Worm (Caenorhabditis elegans) whole organism, L4 larva: ENCODE measurements around the gene F28H6.6.

Experiments used
- F10B5.3 ChIP-seq: sonication (generic microtip); optimal IDR thresholded peaks from 2 replicates; lab custom pipeline; 2016; ENCODE audit warnings: mild to moderate bottlenecking, missing genetic modification characterization, missing compliant biosample characterization
- F26F4.8 ChIP-seq: fragments of 200-800 bp; sonication (Bioruptor generic); conservative IDR thresholded peaks from 2 replicates; pipeline ENCODE4 v1.3.6; 2022; ENCODE audit warnings: missing genetic modification characterization, missing compliant biosample characterization
- F44E2.7 ChIP-seq: fragments of 200-800 bp; sonication (Bioruptor generic); IDR thresholded peaks from 2 replicates; pipeline ENCODE4 v2.1.2; 2022; ENCODE audit warnings: missing genetic modification characterization, missing compliant biosample characterization
- F49E8.2 ChIP-seq: sonication (generic microtip); optimal IDR thresholded peaks from 2 replicates; lab custom pipeline; 2016; ENCODE audit warnings: missing compliant biosample characterization, mild to moderate bottlenecking, missing genetic modification characterization, borderline replicate concordance
- R02D3.7 ChIP-seq: fragments of 150-350 bp; sonication (generic microtip); optimal IDR thresholded peaks from 3 replicates; lab custom pipeline; 2014; ENCODE audit warnings: missing biosample characterization, missing genetic modification characterization
- T26A8.4 ChIP-seq: fragments of 200-800 bp; sonication (Bioruptor generic); IDR thresholded peaks from 2 replicates; pipeline ENCODE4 v1.3.6; 2022; ENCODE audit warnings: missing genetic modification characterization, missing compliant biosample characterization
- ZK337.2 ChIP-seq: fragments of 200-800 bp; sonication (Bioruptor generic); IDR thresholded peaks from 2 replicates; pipeline ENCODE4 v1.3.6; 2022; ENCODE audit warnings: missing genetic modification reagents, missing genetic modification characterization, missing compliant biosample characterization
- ZK546.5 ChIP-seq, 2 experiments: sonication (generic microtip); optimal IDR thresholded peaks; 2 replicates each; lab custom pipeline; 2017; ENCODE audit warnings: missing biosample characterization in 2 of 2, missing genetic modification characterization in 2 of 2
- aly-2 ChIP-seq: sonication (generic microtip); optimal IDR thresholded peaks from 2 replicates; lab custom pipeline; 2018; ENCODE audit warnings: missing biosample characterization, missing genetic modification characterization
- arid-1 ChIP-seq: fragments of 200-800 bp; sonication (Bioruptor generic); conservative IDR thresholded peaks from 2 replicates; pipeline ENCODE4 v1.3.6; 2022; ENCODE audit warnings: missing genetic modification reagents, missing genetic modification characterization, missing compliant biosample characterization
- ceh-28 ChIP-seq: fragments of 150-350 bp; optimal IDR thresholded peaks from 2 replicates; lab custom pipeline; 2014; ENCODE audit warnings: missing biosample characterization, missing genetic modification reagents, missing genetic modification characterization
- ceh-32 ChIP-seq: sonication (generic microtip); optimal IDR thresholded peaks from 2 replicates; lab custom pipeline; 2016; ENCODE audit warnings: mild to moderate bottlenecking, missing genetic modification characterization, missing compliant biosample characterization; ENCODE audit not compliant: poor library complexity
- ceh-44 ChIP-seq: fragments of 200-800 bp; sonication (Bioruptor generic); IDR thresholded peaks from 2 replicates; pipeline ENCODE4 v1.3.6; 2022; ENCODE audit warnings: missing genetic modification reagents, missing genetic modification characterization, missing compliant biosample characterization
- ceh-62 ChIP-seq: sonication (generic microtip); optimal IDR thresholded peaks from 2 replicates; lab custom pipeline; 2017; ENCODE audit warnings: missing biosample characterization, missing genetic modification characterization
- ceh-82 ChIP-seq: sonication (generic microtip); optimal IDR thresholded peaks from 2 replicates; lab custom pipeline; 2017; ENCODE audit warnings: missing biosample characterization, missing genetic modification characterization
- ces-1 ChIP-seq: fragments of 150-350 bp; sonication (generic microtip); optimal IDR thresholded peaks from 4 replicates; lab custom pipeline; 2014; ENCODE audit warnings: missing biosample characterization, missing genetic modification reagents, missing genetic modification characterization
- daf-8 ChIP-seq: fragments of 200-800 bp; sonication (Bioruptor generic); IDR thresholded peaks from 2 replicates; pipeline ENCODE4 v1.3.6; 2022; ENCODE audit warnings: missing genetic modification characterization, missing compliant biosample characterization
- dmd-6 ChIP-seq: fragments of 200-800 bp; sonication (Bioruptor generic); IDR thresholded peaks from 2 replicates; pipeline ENCODE4 v1.3.6; 2022; ENCODE audit warnings: missing genetic modification reagents, missing genetic modification characterization, missing compliant biosample characterization
- dmd-9 ChIP-seq: fragments of 200-800 bp; sonication (Bioruptor generic); IDR thresholded peaks from 2 replicates; pipeline ENCODE4 v1.3.6; 2022; ENCODE audit warnings: missing genetic modification reagents, missing genetic modification characterization, missing compliant biosample characterization
- dpl-1 ChIP-seq: fragments of 150-350 bp; optimal IDR thresholded peaks from 2 replicates; lab custom pipeline; 2014; ENCODE audit warnings: missing biosample characterization, missing genetic modification reagents, missing genetic modification characterization
- duxl-1 ChIP-seq: sonication (generic microtip); optimal IDR thresholded peaks from 2 replicates; lab custom pipeline; 2016; ENCODE audit warnings: mild to moderate bottlenecking, missing genetic modification characterization, moderate library complexity, missing compliant biosample characterization; ENCODE audit not compliant: poor library complexity
- egl-27 ChIP-seq: sonication (generic microtip); optimal IDR thresholded peaks from 3 replicates; lab custom pipeline; 2017; ENCODE audit warnings: missing biosample characterization, missing genetic modification reagents, missing genetic modification characterization
- egl-43 ChIP-seq: fragments of 200-800 bp; sonication (Bioruptor generic); IDR thresholded peaks from 2 replicates; pipeline ENCODE4 v1.3.6; 2022; ENCODE audit warnings: missing genetic modification reagents, missing genetic modification characterization, missing compliant biosample characterization
- jun-1 ChIP-seq: fragments of 150-350 bp; optimal IDR thresholded peaks from 2 replicates; lab custom pipeline; 2014; ENCODE audit warnings: missing biosample characterization, missing genetic modification reagents, missing genetic modification characterization
- lin-13 ChIP-seq: fragments of 150-350 bp; optimal IDR thresholded peaks from 2 replicates; lab custom pipeline; 2014; ENCODE audit warnings: missing biosample characterization, missing genetic modification reagents, missing genetic modification characterization
- lir-3 ChIP-seq: sonication (generic microtip); optimal IDR thresholded peaks from 2 replicates; lab custom pipeline; 2016; ENCODE audit warnings: mild to moderate bottlenecking, missing genetic modification characterization, missing compliant biosample characterization
- lsy-2 ChIP-seq, 2 experiments: fragments of 150-350 bp in 1 of 2; sonication (generic microtip) in 1 of 2; optimal IDR thresholded peaks; 2 replicates each; lab custom pipeline; 2014 to 2017; ENCODE audit warnings: missing biosample characterization in 2 of 2, missing genetic modification characterization in 2 of 2
- madf-5 ChIP-seq, 2 experiments: fragments of 200-800 bp; sonication (Bioruptor generic); IDR thresholded peaks; 2 replicates each; pipeline ENCODE4 v1.3.6; 2022; ENCODE audit warnings: missing compliant biosample characterization in 2 of 2, missing genetic modification characterization in 2 of 2
- mdt-29 ChIP-seq: fragments of 200-800 bp; sonication (Bioruptor generic); IDR thresholded peaks from 2 replicates; pipeline ENCODE4 v1.3.6; 2022; ENCODE audit warnings: missing genetic modification reagents, missing genetic modification characterization, missing compliant biosample characterization
- mxl-3 ChIP-seq: fragments of 200-800 bp; sonication (Bioruptor generic); optimal IDR thresholded peaks from 2 replicates; lab custom pipeline; 2018; ENCODE audit warnings: mild to moderate bottlenecking, missing genetic modification characterization, missing compliant biosample characterization
- nhr-102 ChIP-seq: sonication (generic microtip); optimal IDR thresholded peaks from 2 replicates; lab custom pipeline; 2016; ENCODE audit warnings: mild to moderate bottlenecking, missing genetic modification characterization, moderate library complexity, missing compliant biosample characterization
- nhr-25 ChIP-seq: sonication (generic microtip); optimal IDR thresholded peaks from 2 replicates; lab custom pipeline; 2017; ENCODE audit warnings: missing genetic modification characterization, mild to moderate bottlenecking, missing compliant biosample characterization, antibody characterized with exemption, moderate library complexity, borderline replicate concordance; ENCODE audit not compliant: insufficient read depth
- nhr-41 ChIP-seq: fragments of 200-800 bp; sonication (Bioruptor generic); IDR thresholded peaks from 2 replicates; pipeline ENCODE4 v1.3.6; 2022; ENCODE audit warnings: missing genetic modification reagents, missing genetic modification characterization, missing compliant biosample characterization
- nhr-42 ChIP-seq: fragments of 200-800 bp; sonication (Bioruptor generic); IDR thresholded peaks from 2 replicates; pipeline ENCODE4 v1.3.6; 2022; ENCODE audit warnings: missing genetic modification characterization, missing compliant biosample characterization
- nhr-48 ChIP-seq: sonication (generic microtip); optimal IDR thresholded peaks from 2 replicates; lab custom pipeline; 2016; ENCODE audit warnings: mild to moderate bottlenecking, missing genetic modification characterization, missing compliant biosample characterization
- nhr-76 ChIP-seq: fragments of 150-350 bp; optimal IDR thresholded peaks from 2 replicates; lab custom pipeline; 2014; ENCODE audit warnings: missing biosample characterization, missing genetic modification characterization
- nhr-77 ChIP-seq: fragments of 150-350 bp; optimal IDR thresholded peaks from 2 replicates; lab custom pipeline; 2014; ENCODE audit warnings: missing biosample characterization, missing genetic modification characterization
- rbr-2 ChIP-seq: sonication (generic microtip); optimal IDR thresholded peaks from 2 replicates; lab custom pipeline; 2016; ENCODE audit warnings: missing genotype, missing genetic modification characterization, missing compliant biosample characterization
- set-16 ChIP-seq: fragments of 200-800 bp; sonication (Bioruptor generic); IDR thresholded peaks from 2 replicates; pipeline ENCODE4 v1.3.6; 2022; ENCODE audit warnings: missing genetic modification reagents, missing genetic modification characterization, missing compliant biosample characterization
- snpc-1.2 ChIP-seq: fragments of 200-800 bp; sonication (Bioruptor generic); IDR thresholded peaks from 2 replicates; pipeline ENCODE4 v1.3.6; 2022; ENCODE audit warnings: missing genetic modification reagents, missing genetic modification characterization, missing compliant biosample characterization
- snpc-4 ChIP-seq: fragments of 150-350 bp; optimal IDR thresholded peaks from 2 replicates; lab custom pipeline; 2014; ENCODE audit warnings: missing biosample characterization, missing genetic modification characterization
- spr-1 ChIP-seq: sonication (generic microtip); optimal IDR thresholded peaks from 2 replicates; lab custom pipeline; 2016; ENCODE audit warnings: mild to moderate bottlenecking, missing genetic modification characterization, missing compliant biosample characterization
- spr-3 ChIP-seq: fragments of 200-800 bp; sonication (Bioruptor generic); optimal IDR thresholded peaks from 2 replicates; lab custom pipeline; 2018; ENCODE audit warnings: mild to moderate bottlenecking, missing genetic modification characterization, missing compliant biosample characterization
- tra-1 ChIP-seq: fragments of 200-800 bp; sonication (Bioruptor generic); IDR thresholded peaks from 2 replicates; pipeline ENCODE4 v1.3.6; 2022; ENCODE audit warnings: missing genetic modification reagents, missing genetic modification characterization, missing compliant biosample characterization
- zag-1 ChIP-seq: fragments of 150-350 bp; optimal IDR thresholded peaks from 2 replicates; lab custom pipeline; 2014; ENCODE audit warnings: missing biosample characterization, missing genetic modification characterization
- zfp-3 ChIP-seq: fragments of 200-800 bp; sonication (Bioruptor generic); conservative IDR thresholded peaks from 2 replicates; pipeline ENCODE4 v1.3.6; 2022; ENCODE audit warnings: missing genetic modification reagents, missing genetic modification characterization, missing compliant biosample characterization
- zip-2 ChIP-seq: fragments of 150-350 bp; optimal IDR thresholded peaks from 2 replicates; lab custom pipeline; 2014; ENCODE audit warnings: missing biosample characterization, missing genetic modification characterization
- ztf-11 ChIP-seq: fragments of 150-350 bp; optimal IDR thresholded peaks from 2 replicates; lab custom pipeline; 2014; ENCODE audit warnings: missing biosample characterization, missing genetic modification characterization
- ztf-7 ChIP-seq: fragments of 150-350 bp; optimal IDR thresholded peaks from 2 replicates; lab custom pipeline; 2014; ENCODE audit warnings: missing biosample characterization, missing genetic modification characterization

The F28H6.6 gene

DNA sequence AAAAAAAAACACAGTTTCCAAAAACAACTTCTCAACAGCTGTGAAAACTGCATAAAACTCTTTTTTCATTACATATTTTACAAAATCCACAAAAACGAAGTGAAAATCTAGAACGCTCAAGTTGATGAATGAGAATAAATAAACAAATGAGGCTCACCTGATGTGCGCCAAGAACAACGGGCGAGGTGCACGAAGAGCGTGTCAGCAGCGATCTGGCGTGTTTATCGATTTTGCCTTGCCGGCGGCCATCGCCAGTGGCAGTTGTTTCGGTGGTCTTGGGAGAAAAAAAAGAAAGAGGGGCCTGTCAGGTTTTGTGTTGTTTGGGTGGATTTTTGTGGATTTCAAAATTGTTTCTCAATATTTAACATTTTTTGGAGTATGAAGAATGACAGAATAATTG, 48.2 kb upstream of the F28H6.6 start, which contains the start of gene idhb-1 (continued):
- TF ChIP-seq snpc-1.2 (GFP tag; lab: Robert Waterston, UW) (no peak), lir-3 (tag; lab: Kevin White, UChicago) (no peak), nhr-102 (tag; lab: Kevin White, UChicago) (peak; percentile 6), zag-1 (no peak), ztf-7 (tag; lab: Kevin White, UChicago) (no peak), spr-1 (tag; lab: Kevin White, UChicago) (no peak), ces-1 (GFP tag; lab: Kevin White, UChicago) (no peak), nhr-76 (tag; lab: Kevin White, UChicago) (no peak)

DNA sequence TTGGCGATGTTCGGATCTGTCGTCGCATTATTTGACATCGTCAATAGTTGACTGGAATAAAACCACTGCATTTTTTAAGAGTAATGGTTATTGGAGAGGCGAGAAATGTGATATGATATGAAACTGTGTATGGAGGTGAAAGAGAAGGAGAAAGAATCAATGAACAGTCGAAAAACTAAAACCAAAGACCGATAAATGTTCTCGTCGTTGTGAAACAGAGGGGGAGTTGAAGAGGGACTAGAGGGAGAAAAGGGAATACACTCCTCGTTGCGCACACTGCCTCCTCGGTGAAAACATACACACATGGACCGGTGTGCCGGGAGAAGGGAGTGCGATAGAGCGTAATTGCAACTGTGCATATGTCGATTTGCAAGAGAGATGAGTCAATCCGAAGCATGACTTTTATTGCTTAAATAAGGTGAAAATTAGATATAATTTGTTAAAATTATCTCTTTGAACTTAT, 43.9 kb upstream of the F28H6.6 start, which contains the start of gene sym-4:
Gene sym-4 (minus strand): TSS at position 51 of the 463 bp plus-strand sequence.
- TF ChIP-seq snpc-4 (tag; lab: Kevin White, UChicago): no peak
- TF ChIP-seq madf-5 (GFP tag; IDR thresholded peaks at IDR 0.05; lab: Robert Waterston, UW): no peak
- no peak for TF ChIP-seq F44E2.7 (GFP tag; lab: Robert Waterston, UW)
- no peak for TF ChIP-seq ceh-82 (tag; lab: Kevin White, UChicago)
- TF ChIP-seq arid-1 (GFP tag; lab: Robert Waterston, UW): peak; percentile 76
- peak; percentile 77 for TF ChIP-seq dpl-1
- peak; percentile 96 for TF ChIP-seq dmd-6 (GFP tag; lab: Robert Waterston, UW)
- TF ChIP-seq duxl-1: peak; percentile 44
- TF ChIP-seq aly-2 (tag; lab: Kevin White, UChicago): no peak
- TF ChIP-seq lsy-2 (tag; optimal IDR thresholded peaks at IDR 0.05; lab: Kevin White, UChicago): peak; percentile 76 to 91
- peak; percentile 41; the same call in 1 of the 2 replicates for TF ChIP-seq set-16 (GFP tag; lab: Robert Waterston, UW)
- TF ChIP-seq lir-3 (tag; lab: Kevin White, UChicago): no peak
- TF ChIP-seq spr-3 (GFP tag; lab: Kevin White, UChicago): peak; percentile 33
- peak; percentile 71 for TF ChIP-seq egl-43 (GFP tag; lab: Robert Waterston, UW)
- peak; percentile 82; the same call in 1 of the 2 replicates for TF ChIP-seq nhr-42 (GFP tag; lab: Robert Waterston, UW)
- no peak for TF ChIP-seq ceh-44 (GFP tag; lab: Robert Waterston, UW)
- TF ChIP-seq nhr-48 (tag; lab: Kevin White, UChicago): peak; percentile 85
- no peak for TF ChIP-seq F49E8.2 (tag; lab: Kevin White, UChicago)
- peak; percentile 78 for TF ChIP-seq mdt-29 (GFP tag; lab: Robert Waterston, UW)
- TF ChIP-seq ZK337.2 (GFP tag; lab: Robert Waterston, UW): no peak
- TF ChIP-seq ceh-28 (tag; lab: Kevin White, UChicago): peak; percentile 65
- peak; percentile 95 for TF ChIP-seq lin-13 (GFP tag; lab: Kevin White, UChicago)
- peak; percentile 80 for TF ChIP-seq tra-1 (GFP tag; lab: Robert Waterston, UW)
- TF ChIP-seq nhr-77: peak; percentile 97
- TF ChIP-seq zfp-3: peak; percentile 82
- TF ChIP-seq R02D3.7 (tag; lab: Kevin White, UChicago): no peak
- TF ChIP-seq F26F4.8: no peak
- no peak for TF ChIP-seq egl-27 (tag; lab: Kevin White, UChicago)
- no peak for TF ChIP-seq daf-8
- no peak for TF ChIP-seq ceh-62 (tag; lab: Kevin White, UChicago)
- peak; percentile 88 for TF ChIP-seq T26A8.4 (GFP tag; lab: Robert Waterston, UW)
- no peak for TF ChIP-seq ztf-11 (tag; lab: Kevin White, UChicago)
- peak; percentile 90 for TF ChIP-seq nhr-25 (tag; lab: Kevin White, UChicago)
- TF ChIP-seq F10B5.3 (tag; lab: Kevin White, UChicago): no peak
- TF ChIP-seq dmd-9: no peak
- TF ChIP-seq jun-1 (tag; lab: Kevin White, UChicago): peak; percentile 87
- TF ChIP-seq nhr-41 (GFP tag; lab: Robert Waterston, UW): peak; percentile 46; the same call in 1 of the 2 replicates
- TF ChIP-seq zip-2: no peak
- TF ChIP-seq mxl-3 (GFP tag; lab: Kevin White, UChicago): peak; percentile 100
- TF ChIP-seq rbr-2 (tag; lab: Kevin White, UChicago): peak; percentile 89
- TF ChIP-seq ztf-7 (tag; lab: Kevin White, UChicago): peak; percentile 27
- peak in 1 of 2 experiments; percentile 27 for TF ChIP-seq ZK546.5 (tag; optimal IDR thresholded peaks at IDR 0.05; lab: Kevin White, UChicago)
- no peak for TF ChIP-seq snpc-1.2 (GFP tag; lab: Robert Waterston, UW)
- TF ChIP-seq ceh-32 (tag; lab: Kevin White, UChicago): no peak
- peak; percentile 82 for TF ChIP-seq spr-1 (tag; lab: Kevin White, UChicago)
